Worm (Caenorhabditis elegans) whole organism, L4 larva: Measurements from ENCODE around the gene hecw-1.

Experiments
- aha-1 ChIP-seq: fragments of 150-350 bp; peaks from one replicate; lab custom pipeline; 2014; ENCODE audit warnings: missing biosample characterization, missing genetic modification characterization
- arid-1 ChIP-seq: fragments of 200-800 bp; sonication (Bioruptor generic); conservative IDR thresholded peaks from 2 replicates; pipeline ENCODE4 v1.3.6; 2022; ENCODE audit warnings: missing genetic modification reagents, missing genetic modification characterization, missing compliant biosample characterization
- daf-12 ChIP-seq: fragments of 150-350 bp; optimal IDR thresholded peaks from 2 replicates; lab custom pipeline; 2014; ENCODE audit warnings: missing biosample characterization, missing genetic modification reagents, missing genetic modification characterization
- hmg-1.1 ChIP-seq: fragments of 200-800 bp; sonication (Bioruptor generic); IDR thresholded peaks from 2 replicates; pipeline ENCODE4 v1.3.6; 2022; ENCODE audit warnings: missing genetic modification reagents, missing genetic modification characterization, missing compliant biosample characterization
- unc-130 ChIP-seq: sonication (generic microtip); optimal IDR thresholded peaks from 2 replicates; lab custom pipeline; 2016; ENCODE audit warnings: missing genetic modification reagents, missing genetic modification characterization, missing compliant biosample characterization

hecw-1 gene

ce11 chrIII:3329467-3329866 is 60.3 kb downstream of the hecw-1 start:
- no peak for TF ChIP-seq unc-130 (GFP tag; lab: Kevin White, UChicago)
- TF ChIP-seq daf-12 (tag; lab: Kevin White, UChicago), result no peak
- no peak for TF ChIP-seq hmg-1.1
- TF ChIP-seq aha-1, result peak; percentile 94
- TF ChIP-seq arid-1 (GFP tag; lab: Robert Waterston, UW), result no peak
